Worm (Caenorhabditis elegans): ENCODE results near the gene msrp-5.

- no peak for TF ChIP-seq snpc-1.1 (tag; optimal IDR thresholded peaks at IDR 0.05; ENCODE audit: insufficient read depth)
- no peak for TF ChIP-seq madf-6 (GFP tag; IDR thresholded peaks at IDR 0.05)
- no peak for TF ChIP-seq ztf-3 (GFP tag; optimal IDR thresholded peaks at IDR 0.05)
- TF ChIP-seq sptf-2 (GFP tag; optimal IDR thresholded peaks at IDR 0.05), result no peak
- no peak for TF ChIP-seq snpc-4 (GFP tag; optimal IDR thresholded peaks at IDR 0.05)
- no peak for TF ChIP-seq snpc-4 (tag; optimal IDR thresholded peaks at IDR 0.05)
- TF ChIP-seq F39B2.1 (GFP tag; IDR thresholded peaks at IDR 0.05), result no peak
- no peak for TF ChIP-seq xnd-1 (tag; optimal IDR thresholded peaks at IDR 0.05)
- no peak for TF ChIP-seq aptf-3 (GFP tag; IDR thresholded peaks at IDR 0.05)
Measured at ce11 chrII:2640982-2641381, 24.2 kb downstream of the msrp-5 start, which contains the start of gene F22E5.23.
